Worm (Caenorhabditis elegans) whole organism, early embryonic: ENCODE results near the gene trx-3.

ENCODE experiments used
- B0310.2 ChIP-seq: sonication (generic microtip); optimal IDR thresholded peaks from 2 replicates; lab custom pipeline; 2016; ENCODE audit warnings: mild to moderate bottlenecking, missing genetic modification characterization, missing compliant biosample characterization
- aly-1 ChIP-seq: sonication (generic microtip); optimal IDR thresholded peaks from 2 replicates; lab custom pipeline; 2016; ENCODE audit warnings: missing genetic modification characterization, missing compliant biosample characterization
- ama-1 ChIP-seq: fragments of 150-350 bp; optimal IDR thresholded peaks from 2 replicates; lab custom pipeline; 2014
- flt-1 ChIP-seq: fragments of 200-800 bp; sonication (Bioruptor generic); IDR thresholded peaks from 2 replicates; pipeline ENCODE4 v1.3.6; 2022; ENCODE audit warnings: missing genetic modification characterization, missing compliant biosample characterization
- hmg-4 ChIP-seq: fragments of 200-800 bp; sonication (Bioruptor generic); optimal IDR thresholded peaks from 2 replicates; lab custom pipeline; 2018; ENCODE audit warnings: mild to moderate bottlenecking, missing genetic modification characterization, missing compliant biosample characterization
- hnd-1 ChIP-seq: sonication (generic microtip); optimal IDR thresholded peaks from 2 replicates; lab custom pipeline; 2016; ENCODE audit warnings: missing genetic modification characterization, missing compliant biosample characterization
- pes-1 ChIP-seq: fragments of 200-800 bp; sonication (Bioruptor generic); IDR thresholded peaks from 2 replicates; pipeline ENCODE4 v1.3.6; 2022; ENCODE audit warnings: missing genetic modification reagents, missing genetic modification characterization, missing compliant biosample characterization
- scrt-1 ChIP-seq: fragments of 200-800 bp; sonication (Bioruptor generic); IDR thresholded peaks from 2 replicates; pipeline ENCODE4 v1.3.6; 2022; ENCODE audit warnings: missing genetic modification characterization, missing compliant biosample characterization
- tbx-37 ChIP-seq: fragments of 200-800 bp; sonication (Bioruptor generic); conservative IDR thresholded peaks from 2 replicates; pipeline ENCODE4 v1.3.6; 2022; ENCODE audit warnings: missing genetic modification reagents, missing genetic modification characterization, missing compliant biosample characterization
- tra-4 ChIP-seq: sonication (generic microtip); optimal IDR thresholded peaks from 2 replicates; lab custom pipeline; 2017; ENCODE audit warnings: missing genetic modification characterization, missing compliant biosample characterization

DNA sequence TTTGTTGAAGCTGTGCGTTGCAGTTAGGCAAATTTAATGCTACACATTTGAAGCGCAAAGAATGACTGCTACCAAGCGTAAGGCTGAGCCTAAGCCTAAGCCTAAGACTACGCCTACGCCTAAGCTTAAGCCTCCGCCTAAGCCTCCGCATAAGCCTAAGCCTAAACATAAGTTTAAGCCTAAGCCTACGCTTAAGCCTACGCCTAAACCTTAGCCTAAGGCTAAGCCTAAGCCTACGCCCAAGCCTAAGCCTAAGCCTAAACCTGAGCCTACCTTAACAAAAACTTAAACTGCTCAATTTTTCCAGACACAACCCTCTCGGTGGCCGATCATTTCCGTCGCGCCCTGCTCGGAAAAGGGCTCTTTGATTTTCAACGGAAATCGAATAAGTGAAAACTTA is 27.5 kb upstream of the trx-3 start:
- TF ChIP-seq aly-1 (tag; lab: Kevin White, UChicago) = no peak
- TF ChIP-seq flt-1 = no peak
- TF ChIP-seq pes-1 (GFP tag; lab: Robert Waterston, UW) = no peak
- no peak for TF ChIP-seq ama-1 (lab: Kevin White, UChicago)
- no peak for TF ChIP-seq hmg-4
- TF ChIP-seq scrt-1 (GFP tag; lab: Robert Waterston, UW) = no peak
- TF ChIP-seq tbx-37 (GFP tag; lab: Robert Waterston, UW) = no peak
- TF ChIP-seq B0310.2 (tag; lab: Kevin White, UChicago) = no peak
- no peak for TF ChIP-seq hnd-1 (tag; lab: Kevin White, UChicago)
- TF ChIP-seq tra-4 = no peak
